Worm (Caenorhabditis elegans) whole organism, mixed stage, embryonic: ENCODE data around the gene Y49E10.16.
A peak's percentile ranks its signal among the peaks of the same experiment; 100 is the strongest.

Experiments
- M03D4.4 ChIP-seq: sonication (generic microtip); optimal IDR thresholded peaks from 2 replicates; lab custom pipeline; 2017; ENCODE audit warnings: mild to moderate bottlenecking, missing genetic modification characterization, missing compliant biosample characterization
- bed-3 ChIP-seq: fragments of 200-800 bp; sonication (Bioruptor generic); optimal IDR thresholded peaks from 3 replicates; lab custom pipeline; 2018; ENCODE audit warnings: mild to moderate bottlenecking, missing genetic modification characterization, moderate library complexity, missing compliant biosample characterization
- blmp-1 ChIP-seq: fragments of 150-350 bp; optimal IDR thresholded peaks from 2 replicates; lab custom pipeline; 2014; ENCODE audit warnings: missing biosample characterization, missing genetic modification characterization
- ceh-39 ChIP-seq: fragments of 150-350 bp; optimal IDR thresholded peaks from 2 replicates; lab custom pipeline; 2014; ENCODE audit warnings: missing biosample characterization, missing genetic modification characterization
- ceh-43 ChIP-seq: fragments of 200-800 bp; sonication (Bioruptor generic); optimal IDR thresholded peaks from 2 replicates; lab custom pipeline; 2018; ENCODE audit warnings: mild to moderate bottlenecking, missing genetic modification characterization, moderate library complexity, missing compliant biosample characterization
- ceh-83 ChIP-seq: fragments of 200-800 bp; sonication (Bioruptor generic); optimal IDR thresholded peaks from 2 replicates; lab custom pipeline; 2018; ENCODE audit warnings: mild to moderate bottlenecking, missing genetic modification characterization, missing compliant biosample characterization
- ces-1 ChIP-seq: fragments of 150-350 bp; optimal IDR thresholded peaks from 2 replicates; lab custom pipeline; 2014; ENCODE audit warnings: missing biosample characterization, missing genetic modification reagents, missing genetic modification characterization
- cnd-1 ChIP-seq: fragments of 200-800 bp; sonication (Bioruptor generic); optimal IDR thresholded peaks from 2 replicates; lab custom pipeline; 2018; ENCODE audit warnings: mild to moderate bottlenecking, missing genetic modification characterization, missing compliant biosample characterization
- drap-1 ChIP-seq: fragments of 200-800 bp; sonication (Bioruptor generic); optimal IDR thresholded peaks from 3 replicates; lab custom pipeline; 2018; ENCODE audit warnings: mild to moderate bottlenecking, missing genetic modification characterization, missing compliant biosample characterization
- elt-1 ChIP-seq: sonication (generic microtip); optimal IDR thresholded peaks from 2 replicates; lab custom pipeline; 2017; ENCODE audit warnings: missing genetic modification characterization, mild to moderate bottlenecking, missing compliant biosample characterization, antibody characterized with exemption, moderate library complexity, borderline replicate concordance; ENCODE audit not compliant: insufficient read depth
- elt-3 ChIP-seq: fragments of 150-350 bp; optimal IDR thresholded peaks from 2 replicates; lab custom pipeline; 2014; ENCODE audit warnings: missing biosample characterization, missing genetic modification characterization
- flh-1 ChIP-seq: fragments of 200-800 bp; sonication (Bioruptor generic); optimal IDR thresholded peaks from 2 replicates; lab custom pipeline; 2018; ENCODE audit warnings: mild to moderate bottlenecking, missing genetic modification characterization, moderate library complexity, missing compliant biosample characterization
- ham-2 ChIP-seq: fragments of 200-800 bp; sonication (Bioruptor generic); optimal IDR thresholded peaks from 2 replicates; lab custom pipeline; 2018; ENCODE audit warnings: mild to moderate bottlenecking, missing genetic modification characterization, missing compliant biosample characterization
- hlh-1 ChIP-seq: fragments of 150-350 bp; optimal IDR thresholded peaks from 2 replicates; lab custom pipeline; 2014; ENCODE audit warnings: missing biosample characterization, missing genetic modification reagents, missing genetic modification characterization
- lin-13 ChIP-seq: fragments of 150-350 bp; optimal IDR thresholded peaks from 2 replicates; lab custom pipeline; 2014; ENCODE audit warnings: missing biosample characterization, missing genetic modification characterization
- lin-32 ChIP-seq: fragments of 200-800 bp; sonication (Bioruptor generic); optimal IDR thresholded peaks from 2 replicates; lab custom pipeline; 2018; ENCODE audit warnings: mild to moderate bottlenecking, missing genetic modification characterization, missing compliant biosample characterization
- lsy-2 ChIP-seq: fragments of 150-350 bp; optimal IDR thresholded peaks from 2 replicates; lab custom pipeline; 2014; ENCODE audit warnings: missing biosample characterization, missing genetic modification characterization
- mab-5 ChIP-seq: fragments of 150-350 bp; optimal IDR thresholded peaks from 2 replicates; lab custom pipeline; 2014; ENCODE audit warnings: missing biosample characterization, missing genetic modification characterization
- mep-1 ChIP-seq: fragments of 150-350 bp; optimal IDR thresholded peaks from 2 replicates; lab custom pipeline; 2017; ENCODE audit warnings: missing biosample characterization, missing genetic modification reagents, missing genetic modification characterization, inconsistent platforms
- mls-2 ChIP-seq: sonication (generic microtip); optimal IDR thresholded peaks from 2 replicates; lab custom pipeline; 2016; ENCODE audit warnings: mild to moderate bottlenecking, missing genetic modification characterization, moderate library complexity, missing compliant biosample characterization
- nhr-12 ChIP-seq: fragments of 150-350 bp; optimal IDR thresholded peaks from 2 replicates; lab custom pipeline; 2014; ENCODE audit warnings: missing biosample characterization, missing genetic modification characterization
- nhr-2 ChIP-seq: fragments of 150-350 bp; optimal IDR thresholded peaks from 2 replicates; lab custom pipeline; 2014; ENCODE audit warnings: missing biosample characterization, missing genetic modification characterization
- nhr-237 ChIP-seq: fragments of 150-350 bp; optimal IDR thresholded peaks from 2 replicates; lab custom pipeline; 2014; ENCODE audit warnings: missing biosample characterization, missing genetic modification characterization
- nhr-28 ChIP-seq: fragments of 150-350 bp; optimal IDR thresholded peaks from 2 replicates; lab custom pipeline; 2014; ENCODE audit warnings: missing biosample characterization, missing genetic modification characterization
- nhr-76 ChIP-seq: sonication (generic microtip); optimal IDR thresholded peaks from 2 replicates; lab custom pipeline; 2017; ENCODE audit warnings: missing biosample characterization, missing genetic modification characterization
- pha-4 ChIP-seq: fragments of 150-350 bp; optimal IDR thresholded peaks from 2 replicates; lab custom pipeline; 2018; ENCODE audit warnings: missing biosample characterization, missing genetic modification reagents, missing genetic modification characterization
- sem-2 ChIP-seq: fragments of 200-800 bp; sonication (Bioruptor generic); optimal IDR thresholded peaks from 2 replicates; lab custom pipeline; 2018; ENCODE audit warnings: mild to moderate bottlenecking, missing genetic modification characterization, missing compliant biosample characterization
- snpc-4 ChIP-seq: fragments of 150-350 bp; optimal IDR thresholded peaks from 2 replicates; lab custom pipeline; 2014; ENCODE audit warnings: missing biosample characterization, missing genetic modification characterization
- sptf-1 ChIP-seq: sonication (generic microtip); optimal IDR thresholded peaks from 2 replicates; lab custom pipeline; 2017; ENCODE audit warnings: mild to moderate bottlenecking, missing genetic modification characterization, moderate library complexity, missing compliant biosample characterization
- tbx-8 ChIP-seq: fragments of 200-800 bp; sonication (Bioruptor generic); optimal IDR thresholded peaks from 2 replicates; lab custom pipeline; 2018; ENCODE audit warnings: mild to moderate bottlenecking, missing genetic modification characterization, moderate library complexity, missing compliant biosample characterization
- unc-120 ChIP-seq: sonication (generic microtip); optimal IDR thresholded peaks from 2 replicates; lab custom pipeline; 2017; ENCODE audit warnings: missing genetic modification characterization, missing compliant biosample characterization; ENCODE audit not compliant: poor library complexity, severe bottlenecking
- unc-39 ChIP-seq: fragments of 150-350 bp; optimal IDR thresholded peaks from 2 replicates; lab custom pipeline; 2014; ENCODE audit warnings: missing biosample characterization, missing genetic modification characterization
- unc-62 ChIP-seq: fragments of 150-350 bp; optimal IDR thresholded peaks from 2 replicates; lab custom pipeline; 2014; ENCODE audit warnings: missing biosample characterization, missing genetic modification reagents, missing genetic modification characterization
- zip-8 ChIP-seq: fragments of 150-350 bp; optimal IDR thresholded peaks from 2 replicates; lab custom pipeline; 2014; ENCODE audit warnings: missing biosample characterization, missing genetic modification characterization
- ztf-11 ChIP-seq: fragments of 150-350 bp; optimal IDR thresholded peaks from 2 replicates; lab custom pipeline; 2014; ENCODE audit warnings: missing biosample characterization, missing genetic modification characterization

Gene Y49E10.16

DNA sequence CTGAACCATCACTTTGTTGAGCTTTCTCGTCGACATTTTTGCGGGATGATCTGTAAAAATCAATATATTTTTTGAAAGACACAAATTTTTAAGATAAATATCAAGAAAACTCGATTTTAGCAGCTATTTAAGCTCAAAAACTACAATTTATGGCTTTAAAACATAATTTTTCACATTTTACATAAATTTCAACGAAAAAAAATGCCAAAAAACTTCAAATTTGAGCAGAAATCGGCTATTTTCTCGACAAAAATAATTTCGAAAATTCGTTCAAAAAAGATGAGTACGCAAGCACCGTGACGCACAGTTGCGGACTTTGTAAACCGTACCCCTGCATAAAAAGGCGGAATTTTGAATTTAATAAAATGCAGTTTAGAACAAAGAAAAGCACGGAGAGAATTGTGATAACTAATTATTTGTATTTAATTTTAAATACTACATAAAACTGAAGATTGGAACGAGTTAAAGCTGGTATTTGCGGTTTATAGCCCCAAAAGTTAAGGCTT, 677 bp upstream of the Y49E10.16 start, which contains the start of gene snr-6:
snr-6 (minus strand) TSS at position 51 of the 506 bp plus-strand sequence.
- TF ChIP-seq pha-4 (tag; lab: Kevin White, UChicago) (peak; percentile 60), unc-120 (tag; lab: Kevin White, UChicago) (peak; percentile 2), mep-1 (peak; percentile 86), nhr-76 (tag; lab: Kevin White, UChicago) (no peak), ceh-39 (tag; lab: Kevin White, UChicago) (peak; percentile 23), snpc-4 (no peak), ham-2 (GFP tag; lab: Kevin White, UChicago) (no peak), nhr-28 (no peak), ztf-11 (no peak), nhr-237 (tag; lab: Kevin White, UChicago) (peak; percentile 73), hlh-1 (peak; percentile 50), nhr-12 (tag; lab: Kevin White, UChicago) (no peak), unc-62 (GFP tag; lab: Kevin White, UChicago) (peak; percentile 3), bed-3 (GFP tag; lab: Kevin White, UChicago) (no peak), nhr-2 (tag; lab: Kevin White, UChicago) (no peak), flh-1 (GFP tag; lab: Kevin White, UChicago) (no peak), tbx-8 (no peak), ceh-43 (no peak), M03D4.4 (tag; lab: Kevin White, UChicago) (peak; percentile 9), elt-3 (tag; lab: Kevin White, UChicago) (no peak), unc-39 (tag; lab: Kevin White, UChicago) (no peak), drap-1 (GFP tag; lab: Kevin White, UChicago) (peak; percentile 7), sptf-1 (tag; lab: Kevin White, UChicago) (peak; percentile 12), ceh-83 (GFP tag; lab: Kevin White, UChicago) (peak; percentile 23), lsy-2 (peak; percentile 98), cnd-1 (no peak), blmp-1 (tag; lab: Kevin White, UChicago) (no peak), lin-13 (tag; lab: Kevin White, UChicago) (peak; percentile 52), lin-32 (GFP tag; lab: Kevin White, UChicago) (no peak), ces-1 (peak; percentile 61), elt-1 (tag; lab: Kevin White, UChicago) (no peak), zip-8 (tag; lab: Kevin White, UChicago) (no peak), mab-5 (tag; lab: Kevin White, UChicago) (no peak), sem-2 (GFP tag; lab: Kevin White, UChicago) (no peak), mls-2 (tag; lab: Kevin White, UChicago) (no peak)

DNA sequence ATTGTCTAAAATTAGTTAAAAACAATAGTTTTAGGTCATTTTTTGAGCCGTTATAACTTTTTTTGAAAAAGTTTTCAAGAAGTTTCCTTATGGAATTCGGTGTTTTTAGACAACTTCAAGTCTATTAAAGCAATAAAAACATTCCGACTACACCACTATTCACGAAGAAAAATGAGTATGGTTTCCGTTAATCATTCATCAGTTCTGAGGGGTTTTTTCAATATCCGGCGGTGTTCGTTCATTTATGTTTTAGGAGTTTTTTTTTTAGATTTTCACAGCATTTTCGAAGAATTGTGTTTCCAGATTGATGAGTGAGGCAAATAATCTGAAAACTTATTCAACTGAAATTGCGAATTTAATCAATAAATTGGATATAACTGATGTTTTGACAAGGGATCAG, 3.8 kb downstream of the Y49E10.16 start, which contains the start of gene Y49E10.27:
Y49E10.27 (plus strand) TSS at position 301 of the 400 bp plus-strand sequence.
- TF ChIP-seq ham-2 (GFP tag; lab: Kevin White, UChicago) (no peak), ceh-43 (no peak), ztf-11 (no peak), ceh-83 (GFP tag; lab: Kevin White, UChicago) (no peak), zip-8 (tag; lab: Kevin White, UChicago) (no peak)

DNA sequence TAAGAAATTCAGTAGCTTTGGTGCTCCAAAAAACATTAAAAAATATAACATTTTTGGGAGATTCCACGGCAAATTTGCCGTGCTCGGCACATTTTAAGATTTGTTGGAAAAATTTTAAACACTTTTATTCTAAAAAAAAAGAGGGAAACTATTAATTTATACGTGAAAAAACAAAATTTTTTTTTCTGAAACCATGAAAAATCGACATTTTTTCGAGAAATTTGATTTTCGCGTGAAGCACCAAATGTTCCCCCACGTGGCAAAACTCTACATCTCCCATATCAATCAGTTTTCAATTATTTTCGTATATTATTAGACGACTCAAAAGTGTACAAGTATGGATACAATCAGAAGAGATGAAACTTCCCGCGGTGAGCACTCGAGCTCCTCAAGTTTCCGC, 5.9 kb downstream of the Y49E10.16 start, which contains the start of gene fbxa-218:
fbxa-218 (plus strand) TSS at position 301 of the 400 bp plus-strand sequence.
- TF ChIP-seq nhr-28 (no peak), flh-1 (GFP tag; lab: Kevin White, UChicago) (no peak), mls-2 (tag; lab: Kevin White, UChicago) (no peak), hlh-1 (no peak), bed-3 (GFP tag; lab: Kevin White, UChicago) (no peak), snpc-4 (no peak), ceh-39 (tag; lab: Kevin White, UChicago) (no peak), ces-1 (no peak), unc-39 (tag; lab: Kevin White, UChicago) (no peak), tbx-8 (no peak), nhr-76 (tag; lab: Kevin White, UChicago) (no peak)
